Worm (Caenorhabditis elegans) whole organism, L4 larva: ENCODE results near the gene nhr-285.
A peak's percentile ranks its signal among the peaks of the same experiment; 100 is the strongest.
"Not testable (repeated sequence)": the region's sequence is repeated elsewhere in the genome, so short reads cannot be mapped to it uniquely, and the experiment has no call there.

ENCODE experiments used
- F37D6.2 ChIP-seq: sonication (generic microtip); optimal IDR thresholded peaks from 2 replicates; lab custom pipeline; 2016; ENCODE audit warnings: mild to moderate bottlenecking, missing genetic modification characterization, missing compliant biosample characterization
- F49E8.2 ChIP-seq: sonication (generic microtip); optimal IDR thresholded peaks from 2 replicates; lab custom pipeline; 2016; ENCODE audit warnings: missing compliant biosample characterization, mild to moderate bottlenecking, missing genetic modification characterization, borderline replicate concordance
- T20F7.1 ChIP-seq: fragments of 200-800 bp; sonication (Bioruptor generic); optimal IDR thresholded peaks from 2 replicates; lab custom pipeline; 2018; ENCODE audit warnings: mild to moderate bottlenecking, missing genetic modification characterization, missing compliant biosample characterization
- Y75B8A.6 ChIP-seq: fragments of 200-800 bp; sonication (Bioruptor generic); IDR thresholded peaks from 2 replicates; pipeline ENCODE4 v1.3.6; 2022; ENCODE audit warnings: missing genetic modification reagents, missing genetic modification characterization, missing compliant biosample characterization
- arid-1 ChIP-seq: fragments of 200-800 bp; sonication (Bioruptor generic); conservative IDR thresholded peaks from 2 replicates; pipeline ENCODE4 v1.3.6; 2022; ENCODE audit warnings: missing genetic modification reagents, missing genetic modification characterization, missing compliant biosample characterization
- attf-4 ChIP-seq: sonication (generic microtip); optimal IDR thresholded peaks from 3 replicates; lab custom pipeline; 2017; ENCODE audit warnings: missing biosample characterization, missing genetic modification characterization
- ceh-44 ChIP-seq: fragments of 200-800 bp; sonication (Bioruptor generic); IDR thresholded peaks from 2 replicates; pipeline ENCODE4 v1.3.6; 2022; ENCODE audit warnings: missing genetic modification reagents, missing genetic modification characterization, missing compliant biosample characterization
- cey-2 ChIP-seq: sonication (generic microtip); optimal IDR thresholded peaks from 3 replicates; lab custom pipeline; 2017; ENCODE audit warnings: missing genetic modification characterization, mild to moderate bottlenecking, missing compliant biosample characterization, antibody characterized with exemption, borderline replicate concordance; ENCODE audit not compliant: insufficient read depth
- daf-8 ChIP-seq: fragments of 200-800 bp; sonication (Bioruptor generic); IDR thresholded peaks from 2 replicates; pipeline ENCODE4 v1.3.6; 2022; ENCODE audit warnings: missing genetic modification characterization, missing compliant biosample characterization
- hlh-11 ChIP-seq: fragments of 200-800 bp; sonication (Bioruptor generic); optimal IDR thresholded peaks from 2 replicates; lab custom pipeline; 2018; ENCODE audit warnings: mild to moderate bottlenecking, missing genetic modification characterization, missing compliant biosample characterization
- hlh-30 ChIP-seq: sonication (generic microtip); optimal IDR thresholded peaks from 2 replicates; lab custom pipeline; 2017; ENCODE audit warnings: antibody characterized with exemption, mild to moderate bottlenecking, missing genetic modification characterization, missing compliant biosample characterization; ENCODE audit not compliant: insufficient read depth
- jun-1 ChIP-seq: fragments of 150-350 bp; optimal IDR thresholded peaks from 2 replicates; lab custom pipeline; 2014; ENCODE audit warnings: missing biosample characterization, missing genetic modification reagents, missing genetic modification characterization
- lim-7 ChIP-seq: fragments of 200-800 bp; sonication (Bioruptor generic); IDR thresholded peaks from 2 replicates; pipeline ENCODE4 v1.3.6; 2022; ENCODE audit warnings: missing genetic modification characterization, missing compliant biosample characterization
- lin-15B ChIP-seq: fragments of 150-350 bp; sonication (generic microtip); optimal IDR thresholded peaks from 3 replicates; lab custom pipeline; 2014; ENCODE audit warnings: missing biosample characterization, missing genetic modification characterization
- lin-38 ChIP-seq: fragments of 200-800 bp; sonication (Bioruptor generic); IDR thresholded peaks from 2 replicates; pipeline ENCODE4 v1.3.6; 2022; ENCODE audit warnings: missing genetic modification reagents, missing genetic modification characterization, missing compliant biosample characterization
- madf-9 ChIP-seq: fragments of 200-800 bp; sonication (Bioruptor generic); conservative IDR thresholded peaks from 2 replicates; pipeline ENCODE4 v1.3.6; 2022; ENCODE audit warnings: missing genetic modification reagents, missing genetic modification characterization, missing compliant biosample characterization
- mxl-2 ChIP-seq: fragments of 200-800 bp; sonication (Bioruptor generic); conservative IDR thresholded peaks from 2 replicates; pipeline ENCODE4 v1.3.6; 2022; ENCODE audit warnings: missing genetic modification reagents, missing genetic modification characterization, missing compliant biosample characterization
- mxl-3 ChIP-seq: fragments of 200-800 bp; sonication (Bioruptor generic); optimal IDR thresholded peaks from 2 replicates; lab custom pipeline; 2018; ENCODE audit warnings: mild to moderate bottlenecking, missing genetic modification characterization, missing compliant biosample characterization
- nhr-41 ChIP-seq: fragments of 200-800 bp; sonication (Bioruptor generic); IDR thresholded peaks from 2 replicates; pipeline ENCODE4 v1.3.6; 2022; ENCODE audit warnings: missing genetic modification reagents, missing genetic modification characterization, missing compliant biosample characterization
- php-3 ChIP-seq: fragments of 200-800 bp; sonication (Bioruptor generic); IDR thresholded peaks from 2 replicates; pipeline ENCODE4 v1.3.6; 2022; ENCODE audit warnings: missing genetic modification reagents, missing genetic modification characterization, missing compliant biosample characterization
- set-16 ChIP-seq: fragments of 200-800 bp; sonication (Bioruptor generic); IDR thresholded peaks from 2 replicates; pipeline ENCODE4 v1.3.6; 2022; ENCODE audit warnings: missing genetic modification reagents, missing genetic modification characterization, missing compliant biosample characterization
- skn-1 ChIP-seq: fragments of 150-350 bp; optimal IDR thresholded peaks from 2 replicates; lab custom pipeline; 2014; ENCODE audit warnings: missing biosample characterization, missing genetic modification characterization
- tag-97 ChIP-seq: fragments of 200-800 bp; sonication (Bioruptor generic); IDR thresholded peaks from 2 replicates; pipeline ENCODE4 v1.3.6; 2022; ENCODE audit warnings: missing genetic modification characterization, missing compliant biosample characterization
- tra-1 ChIP-seq: fragments of 200-800 bp; sonication (Bioruptor generic); IDR thresholded peaks from 2 replicates; pipeline ENCODE4 v1.3.6; 2022; ENCODE audit warnings: missing genetic modification reagents, missing genetic modification characterization, missing compliant biosample characterization
- unc-130 ChIP-seq: sonication (generic microtip); optimal IDR thresholded peaks from 2 replicates; lab custom pipeline; 2016; ENCODE audit warnings: missing genetic modification reagents, missing genetic modification characterization, missing compliant biosample characterization
- unc-62 ChIP-seq, 3 experiments: fragments of 150-350 bp in 1 of 3; sonication (generic microtip); optimal IDR thresholded peaks in 2 of 3; peaks in 1 of 3; 1 replicate in 1 of 3; 2 replicates in 2 of 3; lab custom pipeline; 2014 to 2017; ENCODE audit warnings: missing biosample characterization in 3 of 3, missing genetic modification characterization in 3 of 3, missing genetic modification reagents in 3 of 3, missing genotype in 1 of 3

Gene nhr-285

DNA sequence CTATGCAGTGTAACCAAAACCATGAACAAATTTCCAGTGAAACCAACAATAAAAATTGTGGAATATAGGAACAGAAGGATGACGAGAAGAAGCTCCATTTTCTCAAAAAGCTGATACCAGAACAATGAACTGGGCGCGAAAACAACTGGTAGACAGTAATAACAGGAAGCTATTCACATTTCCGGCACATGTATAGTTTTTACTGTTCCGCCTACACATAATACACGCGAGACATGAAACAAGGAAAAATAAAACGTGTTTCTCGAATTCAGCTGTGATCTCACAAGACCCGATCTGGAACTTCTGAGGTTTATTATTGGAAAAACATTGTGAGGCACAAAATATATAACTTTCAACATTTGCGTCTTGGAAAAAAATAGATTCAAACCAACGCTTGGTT lies 30.5 kb upstream of the nhr-285 start, which contains the start of gene srsx-36:
srsx-36 (minus strand) TSS at position 101 of the 400 bp plus-strand sequence.
- no peak for TF ChIP-seq ceh-44 (GFP tag; lab: Robert Waterston, UW)
- no peak for TF ChIP-seq nhr-41 (GFP tag; lab: Robert Waterston, UW)
- no peak for TF ChIP-seq arid-1 (GFP tag; lab: Robert Waterston, UW)
- TF ChIP-seq madf-9 (GFP tag; lab: Robert Waterston, UW): no peak
- TF ChIP-seq daf-8: no peak
- TF ChIP-seq set-16 (GFP tag; lab: Robert Waterston, UW): no peak
- TF ChIP-seq cey-2 (tag; lab: Kevin White, UChicago): no peak
- TF ChIP-seq tra-1 (GFP tag; lab: Robert Waterston, UW): no peak
- TF ChIP-seq tag-97: no peak
- TF ChIP-seq mxl-3 (GFP tag; lab: Kevin White, UChicago): no peak
- no peak for TF ChIP-seq lim-7 (GFP tag; lab: Robert Waterston, UW)
- no peak for TF ChIP-seq php-3 (GFP tag; lab: Robert Waterston, UW)

DNA sequence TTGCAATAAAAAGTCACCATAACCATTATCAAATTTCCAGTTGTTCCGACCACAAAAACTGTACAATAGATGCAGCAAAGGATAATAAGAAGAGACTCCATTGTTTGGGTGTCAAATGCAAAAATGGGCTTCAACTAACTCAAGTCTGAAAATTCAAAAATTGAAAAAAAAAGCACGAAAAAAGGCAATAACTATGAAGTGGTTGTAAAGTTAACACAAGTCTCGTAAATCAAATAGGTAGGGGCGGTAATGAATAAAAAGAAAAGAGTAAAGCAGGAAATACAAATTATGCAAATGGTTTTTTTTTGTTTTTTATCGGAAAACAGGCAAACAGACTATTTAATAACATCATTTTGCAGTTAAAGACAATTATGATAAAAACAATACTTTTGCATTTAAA lies 28.4 kb upstream of the nhr-285 start, which contains the start of gene srsx-38:
srsx-38 (minus strand) TSS at position 101 of the 400 bp plus-strand sequence.
- TF ChIP-seq T20F7.1 (GFP tag; lab: Kevin White, UChicago); mxl-2 (GFP tag; lab: Robert Waterston, UW); F37D6.2 (tag; lab: Kevin White, UChicago): not testable (repeated sequence)

DNA sequence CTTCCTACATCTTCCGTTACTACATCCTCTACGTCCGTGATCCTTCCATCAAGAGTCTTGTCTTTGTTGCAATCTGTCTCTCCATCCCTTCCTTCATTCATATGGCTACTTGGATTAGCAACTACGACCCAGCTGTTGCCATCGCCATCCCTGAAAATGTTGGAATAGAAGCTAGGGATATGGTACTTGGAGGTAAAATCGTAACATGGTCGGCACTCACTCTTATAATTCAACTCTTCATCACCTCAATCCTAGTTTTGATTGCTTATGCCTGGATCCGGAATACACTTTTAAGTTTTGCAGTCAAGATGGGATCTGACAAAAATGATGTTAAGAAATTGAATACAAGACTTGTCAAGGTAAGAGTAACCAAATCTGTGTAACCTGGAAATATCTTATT lies 24.7 kb upstream of the nhr-285 start, which contains the start of gene T26E4.18:
T26E4.18 (minus strand) TSS at position 101 of the 400 bp plus-strand sequence.
- not testable (repeated sequence) for TF ChIP-seq T20F7.1 (GFP tag; lab: Kevin White, UChicago); attf-4 (tag; lab: Kevin White, UChicago); lin-15B (tag; lab: Kevin White, UChicago)

DNA sequence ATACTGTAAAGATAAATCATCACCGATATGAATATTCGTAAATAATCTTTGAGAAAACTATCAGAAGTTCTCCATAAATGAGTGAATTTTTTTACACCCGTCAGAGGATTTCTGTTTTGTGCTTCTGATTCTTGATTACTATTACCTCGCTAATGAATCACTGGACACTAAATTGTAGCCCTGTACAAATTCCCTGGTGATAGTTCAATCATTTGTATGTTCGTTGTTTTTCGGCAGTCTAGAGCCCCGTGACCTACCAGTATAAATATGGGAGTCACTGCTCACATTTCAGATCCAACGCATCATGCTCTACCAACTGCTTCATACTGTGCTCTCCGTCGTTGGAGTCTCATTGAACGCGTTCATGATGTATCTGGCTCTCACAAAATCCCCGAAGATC lies 24.1 kb upstream of the nhr-285 start, which contains the start of gene srd-27:
srd-27 (plus strand) TSS at position 301 of the 400 bp plus-strand sequence.
- not testable (repeated sequence) for TF ChIP-seq unc-130 (GFP tag; lab: Kevin White, UChicago); jun-1 (tag; lab: Kevin White, UChicago); F49E8.2 (tag; lab: Kevin White, UChicago)

DNA sequence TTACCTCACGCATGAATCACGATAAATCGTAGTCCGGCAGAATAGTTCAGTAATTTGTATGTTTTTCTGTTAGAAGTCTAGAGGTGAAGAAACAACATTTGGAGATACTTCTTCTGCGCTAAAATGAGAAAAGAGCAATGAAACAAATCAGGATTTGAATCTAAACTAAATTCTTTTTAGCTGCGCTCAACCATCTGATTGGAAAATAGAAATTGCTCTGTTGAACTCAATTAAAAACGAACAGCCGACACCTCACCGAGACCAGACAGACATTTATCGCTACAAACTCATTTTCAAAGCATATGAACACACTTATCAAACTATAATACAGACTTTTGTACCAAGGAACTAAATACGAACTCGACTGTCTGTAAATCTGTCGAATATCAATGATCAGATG lies 23.6 kb upstream of the nhr-285 start, which contains the start of gene T26E4.9:
T26E4.9 (minus strand) TSS at position 101 of the 400 bp plus-strand sequence.
- not testable (repeated sequence) for TF ChIP-seq hlh-30 (tag; lab: Kevin White, UChicago); Y75B8A.6; skn-1 (tag; lab: Kevin White, UChicago)
- TF ChIP-seq, all 104 proteins: peak for 0; not testable (repeated sequence) for 104

DNA sequence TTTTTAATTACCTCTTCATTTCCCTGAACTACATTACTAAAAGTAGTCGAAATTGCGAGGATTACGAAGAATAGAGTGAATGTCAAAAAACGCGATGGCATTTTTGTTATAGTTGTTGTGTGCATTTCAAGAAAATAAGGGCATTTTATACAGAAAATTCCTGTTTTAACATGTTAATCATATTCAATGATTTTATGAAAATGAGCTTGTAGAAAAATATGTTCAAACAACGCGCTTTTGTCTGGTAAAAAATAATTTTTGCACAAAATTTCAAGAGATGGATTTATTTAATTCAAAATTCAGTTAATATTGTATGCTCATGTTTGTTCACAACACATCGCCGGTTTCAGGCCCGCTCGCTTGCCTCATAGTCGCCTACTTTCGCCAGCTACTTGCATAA lies 19.1 kb upstream of the nhr-285 start, which contains the start of gene T26E4.10:
T26E4.10 (minus strand) TSS at position 101 of the 400 bp plus-strand sequence.
- TF ChIP-seq unc-62 (GFP tag; optimal IDR thresholded peaks at IDR 0.05 in 1 of 2; lab: Kevin White, UChicago) (peak in 1 of 2 experiments; percentile 49), unc-62 (tag; optimal IDR thresholded peaks at IDR 0.05; lab: Kevin White, UChicago) (no peak), hlh-11 (tag; lab: Kevin White, UChicago) (no peak)

DNA sequence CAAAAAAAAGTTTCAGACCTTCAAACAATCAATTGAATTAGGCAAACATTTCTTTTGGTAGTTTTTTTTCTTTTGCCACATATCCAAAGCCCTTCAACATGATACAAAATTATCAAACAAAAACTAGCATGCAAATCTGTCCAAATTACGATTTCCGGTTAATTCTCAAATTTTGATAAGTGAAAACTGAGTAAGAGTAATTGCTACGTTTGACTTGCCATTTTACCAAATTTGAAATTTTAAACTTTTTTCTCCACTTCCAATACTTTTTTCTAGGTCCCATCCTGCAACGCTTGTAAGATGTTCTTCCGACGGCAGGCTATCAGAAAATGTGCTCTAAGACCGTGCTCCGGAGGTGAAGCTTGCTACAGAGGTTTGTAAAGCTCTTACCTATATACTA lies 17.1 kb upstream of the nhr-285 start, which contains the start of gene nhr-223:
nhr-223 (plus strand) TSS at position 301 of the 400 bp plus-strand sequence.
- peak in 1 of 2 experiments; percentile 78 for TF ChIP-seq unc-62 (GFP tag; optimal IDR thresholded peaks at IDR 0.05 in 1 of 2; lab: Kevin White, UChicago)
- TF ChIP-seq unc-62 (tag; optimal IDR thresholded peaks at IDR 0.05; lab: Kevin White, UChicago): no peak
- TF ChIP-seq lin-38 (GFP tag; lab: Robert Waterston, UW): no peak
